Fruit fly (Drosophila melanogaster): ENCODE data around the gene CG31221.

The CG31221 gene

DNA sequence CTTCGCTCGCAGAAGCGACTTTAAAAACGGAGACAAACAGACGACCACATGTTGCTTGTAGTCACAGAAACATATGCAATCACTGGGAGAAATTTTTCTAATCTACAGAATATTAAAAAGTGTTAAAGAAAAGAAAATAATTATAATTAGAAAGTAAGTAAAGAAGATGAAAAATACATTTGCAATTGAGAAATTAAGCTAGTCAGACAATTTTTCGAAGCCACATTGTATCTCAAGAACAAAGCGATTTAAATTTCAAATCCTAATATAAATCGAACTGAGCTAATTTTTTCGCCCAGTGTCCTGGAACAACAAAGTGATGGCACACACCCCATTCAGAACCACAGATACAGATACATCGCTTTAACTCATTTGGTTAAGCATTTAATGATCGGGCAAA lies 52.8 kb downstream of the CG31221 start (continued):
- peak; percentile 11 for TF ChIP-seq CG7271 (tag; optimal IDR thresholded peaks at IDR 0.05)
- TF ChIP-seq CG4424 (GFP tag; optimal IDR thresholded peaks at IDR 0.05): peak; percentile 81
- TF ChIP-seq ssp (GFP tag; IDR thresholded peaks at IDR 0.05): peak; percentile 48
- no peak for TF ChIP-seq ftz-f1 (GFP tag; optimal IDR thresholded peaks at IDR 0.05)
- no peak for TF ChIP-seq Fer2 (tag; optimal IDR thresholded peaks at IDR 0.05)
- TF ChIP-seq wor (GFP tag; IDR thresholded peaks at IDR 0.05): no peak
- peak; percentile 86 for TF ChIP-seq nmo (GFP tag; optimal IDR thresholded peaks at IDR 0.05)
- no peak for TF ChIP-seq jigr1 (GFP tag; IDR thresholded peaks at IDR 0.05)
- TF ChIP-seq slbo (GFP tag; IDR thresholded peaks at IDR 0.05): 0 out of 2 replicates have a peak, but pooled peaks have one; percentile 5
- no peak for TF ChIP-seq pfk (GFP tag; optimal IDR thresholded peaks at IDR 0.05)
- no peak for TF ChIP-seq H2.0 (GFP tag; IDR thresholded peaks at IDR 0.05)
- peak; percentile 4 for TF ChIP-seq psq (GFP tag; optimal IDR thresholded peaks at IDR 0.05)
- no peak for TF ChIP-seq fd3F (GFP tag; optimal IDR thresholded peaks at IDR 0.05)
- TF ChIP-seq insv (GFP tag; optimal IDR thresholded peaks at IDR 0.05): no peak
- no peak for TF ChIP-seq CG15514 (GFP tag; optimal IDR thresholded peaks at IDR 0.05)
- TF ChIP-seq Usf (GFP tag; optimal IDR thresholded peaks at IDR 0.05): peak; percentile 28
- peak; percentile 50; the same call in 1 of the 2 replicates for TF ChIP-seq CG17328 (GFP tag; IDR thresholded peaks at IDR 0.05)
- TF ChIP-seq scrt (GFP tag; optimal IDR thresholded peaks at IDR 0.05): peak; percentile 54
- peak; percentile 86 for TF ChIP-seq gem (tag; optimal IDR thresholded peaks at IDR 0.05)
- no peak for TF ChIP-seq vfl (GFP tag; optimal IDR thresholded peaks at IDR 0.05)
- TF ChIP-seq CG11085 (GFP tag; IDR thresholded peaks at IDR 0.05): no peak
- no peak for TF ChIP-seq crol (GFP tag; IDR thresholded peaks at IDR 0.05)
- no peak for TF ChIP-seq CG3726 (GFP tag; IDR thresholded peaks at IDR 0.05)
- no peak for TF ChIP-seq unc-4 (GFP tag; IDR thresholded peaks at IDR 0.05; ENCODE audit: partially characterized antibody)
- TF ChIP-seq CG6813 (GFP tag; optimal IDR thresholded peaks at IDR 0.05): peak; percentile 52
- TF ChIP-seq CG8388 (GFP tag; optimal IDR thresholded peaks at IDR 0.05): peak; percentile 79
- peak; percentile 3 for TF ChIP-seq CG2120 (GFP tag; optimal IDR thresholded peaks at IDR 0.05)
- no peak for TF ChIP-seq CG14050 (GFP tag; IDR thresholded peaks at IDR 0.05)
- TF ChIP-seq da (GFP tag; optimal IDR thresholded peaks at IDR 0.05): no peak
- TF ChIP-seq zf30C (GFP tag; optimal IDR thresholded peaks at IDR 0.05): peak; percentile 69
- TF ChIP-seq CG10366 (GFP tag; IDR thresholded peaks at IDR 0.05): 0 out of 2 replicates have a peak, but pooled peaks have one; percentile 30
- TF ChIP-seq Trl (optimal IDR thresholded peaks at IDR 0.05): no peak
- TF ChIP-seq Trl (GFP tag; optimal IDR thresholded peaks at IDR 0.05): peak; percentile 15
- TF ChIP-seq cas (GFP tag; IDR thresholded peaks at IDR 0.05): no peak
- TF ChIP-seq phol (tag; optimal IDR thresholded peaks at IDR 0.05): peak; percentile 85
- peak; percentile 19 for TF ChIP-seq Sry-β (GFP tag; optimal IDR thresholded peaks at IDR 0.05)
- no peak for TF ChIP-seq grn (GFP tag; optimal IDR thresholded peaks at IDR 0.05)
- peak; percentile 72 for TF ChIP-seq CoRest (tag; optimal IDR thresholded peaks at IDR 0.05)
- TF ChIP-seq CG32772 (GFP tag; IDR thresholded peaks at IDR 0.05): peak; percentile 39; the same call in 1 of the 2 replicates
- peak; percentile 57 for TF ChIP-seq Hsf (GFP tag; optimal IDR thresholded peaks at IDR 0.05)
- no peak for TF ChIP-seq CG15073 (GFP tag; optimal IDR thresholded peaks at IDR 0.05)
- TF ChIP-seq NfI (GFP tag; optimal IDR thresholded peaks at IDR 0.05): peak; percentile 23
- TF ChIP-seq shn (GFP tag; optimal IDR thresholded peaks at IDR 0.05): no peak
- TF ChIP-seq HLHmδ (GFP tag; optimal IDR thresholded peaks at IDR 0.05): no peak
- TF ChIP-seq D19B (GFP tag; optimal IDR thresholded peaks at IDR 0.05): no peak
- peak; percentile 71 for TF ChIP-seq Oli (tag; optimal IDR thresholded peaks at IDR 0.05)
- peak; percentile 28 for TF ChIP-seq CG12299 (tag; optimal IDR thresholded peaks at IDR 0.05)
- TF ChIP-seq Xrp1 (GFP tag; IDR thresholded peaks at IDR 0.05): peak; percentile 85
- no peak for TF ChIP-seq Myb (GFP tag; optimal IDR thresholded peaks at IDR 0.05)
- peak; percentile 22 for TF ChIP-seq Fer3 (tag; optimal IDR thresholded peaks at IDR 0.05)
- no peak for TF ChIP-seq Bdp1 (GFP tag; optimal IDR thresholded peaks at IDR 0.05)
- no peak for TF ChIP-seq CG10543 (GFP tag; optimal IDR thresholded peaks at IDR 0.05)

Data from whole organism, embryonic.